Worm (Caenorhabditis elegans): Measurements from ENCODE around the gene C17C3.5.

The C17C3.5 gene

DNA sequence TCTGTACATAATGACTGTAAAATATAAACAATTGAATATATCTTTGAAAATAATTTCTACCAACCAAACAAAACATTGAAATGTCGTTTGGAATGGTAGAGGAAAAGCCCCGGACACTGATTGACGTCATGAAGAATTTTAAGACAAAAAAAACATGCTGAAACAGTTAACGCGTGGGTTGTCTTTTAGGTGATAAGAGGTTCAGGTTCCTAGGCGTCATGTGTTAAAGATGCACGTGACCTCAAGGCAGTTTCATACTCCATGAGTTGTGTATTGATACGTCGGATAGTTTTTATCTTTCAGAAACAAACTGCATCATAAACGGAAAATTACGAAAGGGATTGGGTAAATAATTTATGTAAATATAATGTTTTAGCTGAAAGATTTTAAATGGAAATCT, 5.5 kb downstream of the C17C3.5 start:
- no peak for TF ChIP-seq nhr-23 (tag; optimal IDR thresholded peaks at IDR 0.05)
- TF ChIP-seq snpc-4 (tag; optimal IDR thresholded peaks at IDR 0.05), result no peak
- no peak for TF ChIP-seq unc-39 (tag; optimal IDR thresholded peaks at IDR 0.05)
- TF ChIP-seq gmeb-1 (tag; optimal IDR thresholded peaks at IDR 0.05), result peak; percentile 38
- no peak for TF ChIP-seq ztf-11 (tag; optimal IDR thresholded peaks at IDR 0.05)
- no peak for TF ChIP-seq aly-2 (tag; optimal IDR thresholded peaks at IDR 0.05)
- TF ChIP-seq lin-11 (tag; optimal IDR thresholded peaks at IDR 0.05), result no peak
- TF ChIP-seq blmp-1 (tag; optimal IDR thresholded peaks at IDR 0.05; ENCODE audit: insufficient read depth), result no peak
- TF ChIP-seq alr-1 (tag; optimal IDR thresholded peaks at IDR 0.05), result no peak
- no peak for TF ChIP-seq C34F6.9 (tag; optimal IDR thresholded peaks at IDR 0.05)
- TF ChIP-seq peb-1 (tag; optimal IDR thresholded peaks at IDR 0.05), result no peak
- no peak for TF ChIP-seq egl-27 (tag; optimal IDR thresholded peaks at IDR 0.05)
- TF ChIP-seq fos-1 (tag; optimal IDR thresholded peaks at IDR 0.05), result no peak
- TF ChIP-seq unc-55 (GFP tag; optimal IDR thresholded peaks at IDR 0.05), result no peak
- TF ChIP-seq nhr-237 (tag; optimal IDR thresholded peaks at IDR 0.05), result no peak
- TF ChIP-seq Y55F3AM.14 (GFP tag; optimal IDR thresholded peaks at IDR 0.05), result no peak
- no peak for TF ChIP-seq lin-39 (tag; optimal IDR thresholded peaks at IDR 0.05)
- no peak for TF ChIP-seq nhr-77 (tag; optimal IDR thresholded peaks at IDR 0.05)
- TF ChIP-seq sem-4 (tag; optimal IDR thresholded peaks at IDR 0.05), result no peak
- no peak for TF ChIP-seq nhr-12 (tag; optimal IDR thresholded peaks at IDR 0.05)
- TF ChIP-seq elt-1 (tag; optimal IDR thresholded peaks at IDR 0.05), result no peak
- peak; percentile 60 for TF ChIP-seq sma-9 (GFP tag; optimal IDR thresholded peaks at IDR 0.05)
- TF ChIP-seq sma-9 (tag; optimal IDR thresholded peaks at IDR 0.05), result no peak
- TF ChIP-seq mab-5 (tag; optimal IDR thresholded peaks at IDR 0.05), result no peak
- no peak for TF ChIP-seq nhr-129 (tag; optimal IDR thresholded peaks at IDR 0.05)
- no peak for TF ChIP-seq elt-3 (tag; optimal IDR thresholded peaks at IDR 0.05)
- peak; percentile 14 for TF ChIP-seq crh-2 (tag; optimal IDR thresholded peaks at IDR 0.05)

DNA sequence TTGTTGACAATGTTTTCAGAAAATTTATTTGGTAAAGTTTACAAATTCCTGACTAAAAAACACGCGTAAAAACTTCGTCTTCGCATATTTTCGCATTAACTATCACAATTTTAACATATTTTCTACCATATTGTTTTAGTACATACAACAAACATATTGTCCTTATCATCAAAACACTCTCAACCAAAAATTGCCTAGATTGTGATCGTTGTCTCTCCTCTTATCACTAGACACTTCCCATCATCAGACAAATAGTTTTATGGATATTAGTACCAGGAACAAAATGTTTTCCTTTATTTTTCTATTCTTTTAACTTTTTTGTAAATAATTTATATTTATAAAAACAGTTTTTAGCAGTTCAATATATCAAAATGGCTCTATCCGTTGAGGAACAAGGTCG, 9.8 kb downstream of the C17C3.5 start, which contains the start of gene C17C3.3:
Gene C17C3.3, plus strand, starts transcription at position 346 of the 400 bp plus-strand sequence.
- TF ChIP-seq skn-1 (tag; optimal IDR thresholded peaks at IDR 0.05) (peak; percentile 6), Y55F3AM.14 (GFP tag; optimal IDR thresholded peaks at IDR 0.05) (no peak), sma-9 (GFP tag; optimal IDR thresholded peaks at IDR 0.05) (peak; percentile 17), sma-9 (tag; optimal IDR thresholded peaks at IDR 0.05) (no peak), fos-1 (tag; optimal IDR thresholded peaks at IDR 0.05) (peak; percentile 19)

DNA sequence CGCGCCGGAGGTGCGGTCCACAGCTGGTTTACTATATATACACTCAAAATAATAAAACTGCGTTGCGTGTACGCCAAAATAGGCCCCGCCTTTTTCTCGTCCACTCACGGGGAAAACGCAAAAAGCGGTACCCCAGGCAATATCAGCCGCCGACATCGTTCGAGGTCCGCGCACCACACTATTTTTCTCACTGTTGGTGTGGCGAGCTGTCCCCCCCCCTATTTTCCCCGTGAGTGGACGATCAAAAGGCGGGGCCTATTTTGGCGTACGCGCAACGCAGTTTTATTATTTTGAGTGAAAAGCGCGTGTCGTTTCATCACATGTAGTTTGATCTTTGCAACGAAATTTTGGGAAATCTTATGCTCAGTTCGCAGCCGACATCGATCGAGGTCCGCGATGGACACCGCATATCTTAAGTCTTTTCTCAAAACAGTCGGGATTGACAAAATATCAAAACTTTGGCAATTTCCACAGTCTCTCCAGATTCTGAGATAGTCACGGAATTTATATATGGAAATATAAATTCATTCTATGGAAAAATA, 13.5 kb downstream of the C17C3.5 start:
- no peak for TF ChIP-seq nhr-12 (tag; optimal IDR thresholded peaks at IDR 0.05)
- no peak for TF ChIP-seq nhr-6 (tag; optimal IDR thresholded peaks at IDR 0.05)
- TF ChIP-seq mdl-1 (tag; optimal IDR thresholded peaks at IDR 0.05), result no peak
- no peak for TF ChIP-seq C34F6.9 (tag; optimal IDR thresholded peaks at IDR 0.05)
- TF ChIP-seq sma-9 (GFP tag; optimal IDR thresholded peaks at IDR 0.05), result no peak
- no peak for TF ChIP-seq sma-9 (tag; optimal IDR thresholded peaks at IDR 0.05)
- TF ChIP-seq gmeb-1 (tag; optimal IDR thresholded peaks at IDR 0.05), result no peak
- TF ChIP-seq R02D3.7 (tag; optimal IDR thresholded peaks at IDR 0.05), result no peak
- no peak for TF ChIP-seq aly-2 (tag; optimal IDR thresholded peaks at IDR 0.05)

DNA sequence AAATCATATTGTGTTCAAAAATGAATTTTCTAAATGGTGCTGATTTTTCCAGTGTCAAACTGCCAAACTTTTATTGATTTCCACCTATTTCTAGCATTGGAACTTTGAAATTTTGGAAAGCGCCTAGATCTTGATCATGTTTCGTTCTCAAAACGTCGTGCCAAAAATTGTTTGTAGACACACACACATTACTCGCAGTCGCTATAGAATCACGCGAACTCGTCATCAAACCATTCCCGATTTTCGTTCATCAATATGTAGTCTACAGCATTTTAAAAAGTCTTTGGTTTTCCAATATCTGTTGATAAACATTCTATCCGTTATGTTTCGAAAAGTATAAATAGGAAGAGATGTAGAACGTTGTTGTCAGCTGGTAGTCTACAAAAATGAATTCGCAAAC, 18.7 kb downstream of the C17C3.5 start, which contains the start of the genes C17C3.1 and C17C3.15:
Gene C17C3.1, plus strand, starts transcription at position 301 of the 400 bp plus-strand sequence.
Gene C17C3.15, plus strand, starts transcription at position 383 of the 400 bp plus-strand sequence.
- TF ChIP-seq Y55F3AM.14 (GFP tag; optimal IDR thresholded peaks at IDR 0.05) (no peak), sma-9 (GFP tag; optimal IDR thresholded peaks at IDR 0.05) (peak; percentile 5), sma-9 (tag; optimal IDR thresholded peaks at IDR 0.05) (no peak), lin-11 (tag; optimal IDR thresholded peaks at IDR 0.05) (no peak)

DNA sequence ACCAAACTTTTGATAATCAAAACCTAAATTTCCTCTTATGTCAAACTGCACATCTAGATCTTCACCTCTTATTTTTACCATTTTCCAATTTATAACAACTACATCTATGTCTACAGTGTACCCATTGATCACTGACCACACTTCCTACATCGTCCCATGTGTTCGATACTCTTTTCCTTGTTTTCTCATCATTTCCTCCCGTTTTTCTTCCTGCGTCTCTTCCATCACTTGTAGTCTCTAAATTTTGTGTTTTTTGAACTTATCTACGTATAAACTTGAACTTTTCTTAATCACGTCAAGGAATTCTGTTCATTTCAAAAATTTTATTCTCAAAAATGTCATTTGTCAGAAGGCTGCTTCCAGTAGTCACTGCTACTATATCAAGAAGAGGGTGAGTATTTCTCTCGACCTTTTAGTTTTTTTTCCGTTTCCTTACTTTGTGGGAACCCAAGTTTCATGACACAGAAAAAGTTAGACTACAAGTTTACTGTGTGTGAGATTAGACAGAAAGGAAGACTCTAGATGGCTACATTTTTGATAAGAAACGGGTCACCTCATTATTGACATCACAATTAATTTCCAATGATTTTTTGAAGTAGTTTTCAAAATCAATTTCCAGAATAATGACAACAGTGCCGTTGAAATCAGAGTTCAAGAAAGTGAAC, 20.6 kb downstream of the C17C3.5 start:
- TF ChIP-seq snpc-4 (tag; optimal IDR thresholded peaks at IDR 0.05) (no peak), nhr-10 (tag; optimal IDR thresholded peaks at IDR 0.05) (peak; percentile 77), nhr-25 (tag; optimal IDR thresholded peaks at IDR 0.05) (peak; percentile 61), F13H6.1 (tag; optimal IDR thresholded peaks at IDR 0.05) (peak; percentile 61), nhr-129 (tag; optimal IDR thresholded peaks at IDR 0.05) (peak; percentile 47), nhr-21 (tag; optimal IDR thresholded peaks at IDR 0.05) (peak; percentile 83), peb-1 (tag; optimal IDR thresholded peaks at IDR 0.05) (no peak), lin-39 (tag; optimal IDR thresholded peaks at IDR 0.05) (no peak), skn-1 (tag; optimal IDR thresholded peaks at IDR 0.05) (peak; percentile 79), gmeb-1 (tag; optimal IDR thresholded peaks at IDR 0.05) (no peak), lsy-2 (tag; optimal IDR thresholded peaks at IDR 0.05) (peak in 1 of 2 experiments; percentile 59), C34F6.9 (tag; optimal IDR thresholded peaks at IDR 0.05) (peak; percentile 24), sma-3 (GFP tag; optimal IDR thresholded peaks at IDR 0.05) (peak; percentile 69), unc-55 (GFP tag; optimal IDR thresholded peaks at IDR 0.05) (no peak), sma-9 (GFP tag; optimal IDR thresholded peaks at IDR 0.05) (peak; percentile 85), sma-9 (tag; optimal IDR thresholded peaks at IDR 0.05) (no peak), crh-2 (tag; optimal IDR thresholded peaks at IDR 0.05) (peak; percentile 67), elt-1 (tag; optimal IDR thresholded peaks at IDR 0.05) (no peak), nhr-11 (tag; optimal IDR thresholded peaks at IDR 0.05) (no peak)
